Fruit fly (Drosophila melanogaster): ENCODE data around the gene mtTFB2.

mtTFB2 gene

DNA sequence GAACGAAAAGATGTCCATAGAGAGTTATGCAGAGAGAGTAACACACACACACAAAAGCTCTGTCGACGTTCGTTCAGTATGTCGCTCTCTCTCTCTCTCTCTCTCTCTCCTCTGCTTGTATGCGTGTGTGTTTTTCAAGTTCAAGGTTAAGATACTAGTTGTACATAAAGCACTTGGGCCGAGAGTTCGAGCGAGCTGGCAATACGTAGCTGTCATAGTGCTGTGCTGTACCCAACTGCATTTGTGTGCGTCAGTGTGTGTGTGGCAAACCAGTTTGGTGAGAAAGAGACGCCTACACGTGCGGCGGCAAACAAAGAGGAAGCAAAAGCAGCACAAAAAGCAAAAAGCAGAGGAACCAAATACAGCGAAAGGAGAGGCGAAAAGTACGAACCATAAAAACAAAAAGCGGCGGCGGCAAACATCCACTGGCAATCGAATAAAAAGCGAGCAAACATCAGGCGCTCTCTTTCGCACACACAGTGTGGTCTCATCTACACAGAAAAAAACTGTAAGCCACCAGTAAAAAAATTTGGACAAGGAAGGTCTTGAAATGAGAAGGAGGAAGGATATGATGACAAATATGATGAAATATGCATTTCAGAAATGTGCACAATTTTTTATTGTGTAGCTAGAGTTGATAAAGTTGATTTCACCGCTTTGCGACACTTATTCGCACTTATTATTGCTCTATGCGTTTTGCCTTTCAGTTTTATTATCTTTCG is 42.0 kb downstream of the mtTFB2 start:
- TF ChIP-seq CG8478 (optimal IDR thresholded peaks at IDR 0.05) (peak; percentile 41), CTCF (optimal IDR thresholded peaks at IDR 0.05) (no peak)

DNA sequence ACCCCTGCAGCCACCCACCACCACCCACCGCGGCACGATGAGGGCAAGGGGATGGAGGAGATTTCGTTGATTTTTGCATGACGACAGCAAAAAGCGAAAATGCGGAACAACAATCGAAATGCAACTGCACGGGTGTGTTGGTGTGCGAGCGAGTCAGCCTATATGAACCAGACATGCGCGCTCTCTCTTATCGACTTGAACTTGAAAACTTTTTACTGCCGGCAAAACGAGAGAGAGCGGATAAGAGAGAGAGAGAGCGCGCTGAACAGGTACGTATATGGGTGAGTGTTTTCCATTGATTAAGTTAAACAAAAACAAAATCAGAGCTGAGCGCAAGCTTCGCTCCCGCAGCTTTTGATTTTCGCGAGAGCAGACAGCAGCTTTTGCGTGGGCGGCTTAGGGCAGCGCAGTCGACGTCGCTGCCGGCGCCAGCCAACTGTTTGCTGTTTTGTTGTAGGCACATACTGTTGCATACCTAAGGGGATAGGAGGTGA is 43.8 kb downstream of the mtTFB2 start:
- TF ChIP-seq CG8478 (optimal IDR thresholded peaks at IDR 0.05) (no peak), CTCF (optimal IDR thresholded peaks at IDR 0.05) (no peak)

DNA sequence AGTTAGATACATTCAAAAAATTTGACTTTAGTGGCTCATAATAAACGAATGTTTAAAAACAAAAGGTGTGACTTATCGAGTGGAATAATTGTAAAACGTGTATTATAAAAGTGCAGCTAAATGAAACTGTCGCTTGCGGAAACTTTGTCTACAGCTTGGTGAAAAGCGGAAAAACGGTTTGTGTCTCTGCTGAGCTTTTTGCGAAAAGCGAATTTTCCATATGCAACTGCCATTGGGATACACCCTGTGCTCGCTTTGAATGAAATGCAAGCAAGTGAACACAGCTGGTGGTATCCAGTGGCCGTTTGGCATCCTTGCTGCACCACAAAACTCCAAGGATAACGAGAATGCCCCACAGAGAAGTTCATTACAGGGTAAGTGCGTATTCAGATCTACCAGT is 45.5 kb downstream of the mtTFB2 start:
- TF ChIP-seq CTCF (optimal IDR thresholded peaks at IDR 0.05) (no peak), CG8478 (optimal IDR thresholded peaks at IDR 0.05) (no peak)

DNA sequence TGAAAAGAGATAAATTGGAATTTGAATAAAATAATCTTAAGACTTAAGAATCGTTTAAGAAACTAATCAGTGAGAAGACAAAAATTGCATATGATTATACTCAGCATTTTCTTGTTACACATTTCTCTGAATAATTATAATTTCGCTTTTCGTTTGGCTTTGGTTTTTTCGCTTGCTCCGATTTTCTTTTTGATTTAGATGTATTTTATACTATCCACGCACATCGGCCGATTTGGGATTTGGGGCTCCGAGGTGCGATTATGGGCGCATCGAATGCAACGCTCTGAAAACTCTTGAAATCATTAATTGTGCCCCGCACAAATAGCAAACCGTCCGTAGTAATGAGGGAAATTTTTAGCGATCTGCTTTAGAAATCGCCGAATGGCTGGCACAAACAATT is 46.1 kb downstream of the mtTFB2 start:
- TF ChIP-seq CG8478 (optimal IDR thresholded peaks at IDR 0.05) (no peak), CTCF (optimal IDR thresholded peaks at IDR 0.05) (no peak)

DNA sequence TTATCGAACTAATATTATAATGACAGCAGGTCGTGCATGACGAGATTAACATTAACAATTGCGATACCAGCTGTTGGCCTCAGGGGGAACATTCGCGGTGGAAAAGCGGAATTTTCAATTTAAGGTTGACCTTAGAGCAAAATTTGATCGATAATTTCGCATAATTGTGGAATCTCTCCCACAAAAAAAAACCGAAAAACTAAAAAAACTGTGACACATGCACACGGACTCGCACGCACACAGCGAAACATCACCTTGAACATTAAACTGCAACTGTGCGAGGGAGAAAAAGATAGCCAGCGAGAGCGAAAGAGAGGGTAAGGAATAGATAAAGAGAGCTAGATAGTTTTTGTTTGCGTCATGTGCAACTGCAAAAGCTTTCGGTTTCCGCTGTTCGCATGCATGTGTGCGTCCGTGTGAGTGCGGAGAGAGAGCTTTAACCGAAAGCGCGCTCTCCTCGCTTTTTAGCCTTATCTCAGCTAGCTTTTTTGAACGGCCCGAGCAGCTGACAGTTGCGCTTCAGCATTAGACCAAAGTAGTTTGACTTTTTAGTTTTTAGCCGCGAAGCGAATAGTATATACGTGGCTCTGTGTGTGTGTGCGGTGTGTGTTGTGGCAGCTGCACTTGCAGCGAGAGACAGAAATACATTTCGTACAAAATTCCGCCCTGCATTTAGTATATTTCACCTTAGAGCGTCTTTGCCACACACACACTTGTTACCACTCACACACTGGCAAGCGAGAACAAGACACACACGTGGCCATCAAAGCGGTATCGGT is 48.1 kb downstream of the mtTFB2 start:
- peak; percentile 26 for TF ChIP-seq CG8478 (optimal IDR thresholded peaks at IDR 0.05)
- no peak for TF ChIP-seq CTCF (optimal IDR thresholded peaks at IDR 0.05)

DNA sequence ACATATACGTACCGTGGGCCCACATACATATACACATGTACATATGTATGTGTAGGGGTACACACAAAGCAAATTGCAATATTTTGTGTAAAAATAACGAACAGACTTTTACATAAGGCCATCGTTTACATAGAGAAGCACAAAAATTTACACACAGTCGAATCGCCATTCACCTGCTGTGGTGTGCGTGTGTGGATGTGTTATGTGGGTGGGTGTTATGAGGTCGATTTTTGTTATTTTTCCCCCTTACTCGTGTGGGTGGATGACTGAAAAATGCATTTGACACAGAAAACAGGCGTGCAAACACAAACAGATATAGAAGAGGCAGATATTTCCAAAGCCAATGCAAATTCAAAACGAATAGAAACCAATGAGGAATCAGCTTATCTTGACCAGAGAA is 49.7 kb downstream of the mtTFB2 start:
- TF ChIP-seq CG8478 (optimal IDR thresholded peaks at IDR 0.05) (no peak), CTCF (optimal IDR thresholded peaks at IDR 0.05) (no peak)

DNA sequence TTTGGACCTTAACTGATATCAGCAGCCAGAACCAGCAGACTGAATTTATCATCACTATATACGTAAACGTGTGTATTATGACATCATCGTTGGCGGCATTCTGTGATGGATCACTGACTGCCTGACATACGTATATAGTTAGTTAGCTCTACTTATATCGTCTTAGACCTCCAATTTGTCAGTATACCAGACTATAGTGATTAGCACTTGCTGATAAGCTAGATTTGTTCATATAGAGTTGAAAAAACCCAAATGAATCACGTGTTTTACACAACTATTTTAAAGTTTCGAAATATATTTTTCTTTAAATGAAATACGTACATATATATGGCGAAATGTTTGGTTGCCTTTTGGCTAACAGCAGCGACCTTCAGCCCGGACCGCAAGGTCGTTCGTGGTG is 50.4 kb downstream of the mtTFB2 start:
- TF ChIP-seq CTCF (optimal IDR thresholded peaks at IDR 0.05) (no peak), CG8478 (optimal IDR thresholded peaks at IDR 0.05) (no peak)
